Fruit fly (Drosophila melanogaster) whole organism, embryonic: ENCODE measurements around the gene CG13407.

Source experiments
- Awh ChIP-seq: fragments of 200-800 bp; sonication (Bioruptor generic); IDR thresholded peaks from 2 replicates; pipeline ENCODE4, ENCODE4 v1.3.6; 2022; ENCODE audit warnings: missing biosample characterization, missing genetic modification characterization
- CG10147 ChIP-seq: fragments of 200-800 bp; sonication (Bioruptor generic); optimal IDR thresholded peaks from 2 replicates; lab custom pipeline; 2019; ENCODE audit warnings: missing biosample characterization, mild to moderate bottlenecking, missing genetic modification characterization, moderate library complexity
- CG12769 ChIP-seq: fragments of 200-800 bp; sonication (Bioruptor generic); optimal IDR thresholded peaks from 2 replicates; lab custom pipeline; 2019; ENCODE audit warnings: missing biosample characterization, mild to moderate bottlenecking, missing genetic modification characterization, moderate library complexity
- CG14050 ChIP-seq: fragments of 200-800 bp; sonication (Bioruptor generic); IDR thresholded peaks from 3 replicates; pipeline ENCODE4 v1.3.6; 2022; ENCODE audit warnings: missing biosample characterization, missing genetic modification characterization
- CG15601 ChIP-seq: fragments of 200-800 bp; sonication (Bioruptor generic); optimal IDR thresholded peaks from 3 replicates; lab custom pipeline; 2019; ENCODE audit warnings: missing biosample characterization, mild to moderate bottlenecking, missing genetic modification characterization, moderate library complexity
- CG16863 ChIP-seq: fragments of 200-800 bp; sonication (Bioruptor generic); optimal IDR thresholded peaks from 3 replicates; lab custom pipeline; 2016; ENCODE audit warnings: missing biosample characterization, missing genetic modification characterization
- CG17186 ChIP-seq: fragments of 200-800 bp; sonication (Bioruptor generic); optimal IDR thresholded peaks from 3 replicates; lab custom pipeline; 2017; ENCODE audit warnings: missing biosample characterization, missing genetic modification reagents, missing genetic modification characterization
- CG30431 ChIP-seq: fragments of 200-800 bp; sonication (Bioruptor generic); optimal IDR thresholded peaks from 2 replicates; lab custom pipeline; 2017; ENCODE audit warnings: missing biosample characterization, missing genetic modification characterization
- CG3995 ChIP-seq: fragments of 200-800 bp; sonication (Bioruptor generic); optimal IDR thresholded peaks from 3 replicates; lab custom pipeline; 2016; ENCODE audit warnings: missing biosample characterization, missing genetic modification characterization
- CG4854 ChIP-seq: fragments of 200-800 bp; sonication (Bioruptor generic); optimal IDR thresholded peaks from 2 replicates; lab custom pipeline; 2016; ENCODE audit warnings: missing biosample characterization, missing genetic modification characterization, inconsistent platforms
- CG7357 ChIP-seq: fragments of 200-800 bp; sonication (Bioruptor generic); IDR thresholded peaks from 3 replicates; pipeline ENCODE4 v1.3.6; 2022; ENCODE audit warnings: missing biosample characterization, missing genetic modification characterization
- CG9932 ChIP-seq: fragments of 200-800 bp; sonication (Bioruptor generic); IDR thresholded peaks from 2 replicates; pipeline ENCODE4 v1.3.6; 2022; ENCODE audit warnings: missing biosample characterization, missing genetic modification characterization
- Dad ChIP-seq: fragments of 200-800 bp; sonication (Bioruptor generic); optimal IDR thresholded peaks from 3 replicates; lab custom pipeline; 2016; ENCODE audit warnings: missing biosample characterization, missing genetic modification characterization
- Eip74EF ChIP-seq, 2 experiments: fragments of 200-800 bp in 1 of 2; fragments of >200 bp in 1 of 2; sonication (Bioruptor generic) in 1 of 2; optimal IDR thresholded peaks; 2 replicates each; lab custom pipeline; 2017 to 2019; ENCODE audit warnings: missing biosample characterization in 2 of 2, missing genetic modification characterization in 2 of 2, mild to moderate bottlenecking in 1 of 2, moderate library complexity in 1 of 2
- Ets65A ChIP-seq: fragments of 200-800 bp; sonication (Bioruptor generic); peaks from one replicate; lab custom pipeline; 2016; ENCODE audit warnings: missing biosample characterization, missing genetic modification characterization
- Gug ChIP-seq: fragments of 200-800 bp; sonication (Bioruptor generic); IDR thresholded peaks from 4 replicates; pipeline ENCODE4 v1.3.6; 2022; ENCODE audit warnings: missing biosample characterization, missing genetic modification characterization
- Hmr ChIP-seq: fragments of 200-800 bp; sonication (Bioruptor generic); optimal IDR thresholded peaks from 3 replicates; lab custom pipeline; 2017; ENCODE audit warnings: mild to moderate bottlenecking, missing biosample characterization, missing genetic modification reagents, missing genetic modification characterization
- Med ChIP-seq: fragments of 200-800 bp; sonication (Bioruptor generic); peaks from one replicate; lab custom pipeline; 2016; ENCODE audit warnings: missing biosample characterization, missing genetic modification characterization, mild to moderate bottlenecking, inconsistent platforms, moderate library complexity
- Opbp ChIP-seq: fragments of 200-800 bp; sonication (Bioruptor generic); IDR thresholded peaks from 3 replicates; pipeline ENCODE4 v1.3.6; 2022; ENCODE audit warnings: missing biosample characterization, missing genetic modification characterization; ENCODE audit not compliant: partially characterized antibody
- Pdp1 ChIP-seq, 2 experiments: fragments of 200-800 bp; sonication (Bioruptor generic); optimal IDR thresholded peaks; 3 replicates each; lab custom pipeline; 2016; ENCODE audit warnings: missing biosample characterization in 2 of 2, missing genetic modification characterization in 2 of 2, mild to moderate bottlenecking in 1 of 2, moderate library complexity in 1 of 2
- Sry-β ChIP-seq: fragments of 200-800 bp; sonication (Bioruptor generic); optimal IDR thresholded peaks from 2 replicates; lab custom pipeline; 2018; ENCODE audit warnings: missing biosample characterization, mild to moderate bottlenecking, missing genetic modification characterization, moderate library complexity
- Xrp1 ChIP-seq: fragments of 200-800 bp; sonication (Bioruptor generic); IDR thresholded peaks from 2 replicates; pipeline ENCODE4 v1.3.6; 2022; ENCODE audit warnings: missing biosample characterization, missing genetic modification characterization
- amos ChIP-seq: fragments of 200-800 bp; sonication (Bioruptor generic); IDR thresholded peaks from 2 replicates; pipeline ENCODE4 v1.3.6; 2022; ENCODE audit warnings: missing biosample characterization, missing genetic modification characterization; ENCODE audit not compliant: partially characterized antibody
- ase ChIP-seq: fragments of 200-800 bp; sonication (Bioruptor generic); IDR thresholded peaks from 3 replicates; pipeline ENCODE4 v1.3.6; 2022; ENCODE audit warnings: missing biosample characterization, missing genetic modification characterization
- cas ChIP-seq: fragments of 200-800 bp; sonication (Bioruptor generic); IDR thresholded peaks from 2 replicates; pipeline ENCODE4 v1.3.6; 2022; ENCODE audit warnings: missing biosample characterization, missing genetic modification characterization
- ci ChIP-seq: fragments of 200-800 bp; sonication (Bioruptor generic); IDR thresholded peaks from 3 replicates; pipeline ENCODE4 v1.3.6; 2022; ENCODE audit warnings: missing biosample characterization, missing genetic modification characterization
- dati ChIP-seq: fragments of 200-800 bp; sonication (Bioruptor generic); IDR thresholded peaks from 2 replicates; pipeline ENCODE4 v1.3.6; 2022; ENCODE audit warnings: missing biosample characterization, missing genetic modification characterization
- emc ChIP-seq: fragments of 200-800 bp; sonication (Bioruptor generic); optimal IDR thresholded peaks from 2 replicates; lab custom pipeline; 2016; ENCODE audit warnings: missing biosample characterization, missing genetic modification characterization
- exex ChIP-seq: fragments of 200-800 bp; sonication (Bioruptor generic); optimal IDR thresholded peaks from 4 replicates; lab custom pipeline; 2018; ENCODE audit warnings: missing biosample characterization, mild to moderate bottlenecking, missing genetic modification characterization, moderate library complexity
- fd96Cb ChIP-seq: fragments of 200-800 bp; sonication (Bioruptor generic); optimal IDR thresholded peaks from 2 replicates; lab custom pipeline; 2018; ENCODE audit warnings: missing biosample characterization, mild to moderate bottlenecking, missing genetic modification characterization, moderate library complexity
- fu2 ChIP-seq: fragments of 200-800 bp; sonication (Bioruptor generic); optimal IDR thresholded peaks from 2 replicates; lab custom pipeline; 2016; ENCODE audit warnings: missing biosample characterization, missing genetic modification characterization
- gcm ChIP-seq: fragments of 200-800 bp; sonication (Bioruptor generic); optimal IDR thresholded peaks from 2 replicates; lab custom pipeline; 2019; ENCODE audit warnings: missing biosample characterization, mild to moderate bottlenecking, missing genetic modification characterization, moderate library complexity
- gro ChIP-seq: fragments of 200-800 bp; sonication (Bioruptor generic); optimal IDR thresholded peaks from 2 replicates; lab custom pipeline; 2016; ENCODE audit warnings: missing biosample characterization, missing genetic modification characterization
- gt ChIP-seq: fragments of 200-800 bp; sonication (Bioruptor generic); IDR thresholded peaks from 2 replicates; pipeline ENCODE4 v1.3.6; 2022; ENCODE audit warnings: missing biosample characterization, missing genetic modification characterization
- hbn ChIP-seq: fragments of 200-800 bp; sonication (Bioruptor generic); IDR thresholded peaks from 2 replicates; pipeline ENCODE4 v1.3.6; 2022; ENCODE audit warnings: missing biosample characterization, missing genetic modification characterization; ENCODE audit not compliant: partially characterized antibody
- her ChIP-seq: fragments of 200-800 bp; sonication (Bioruptor generic); optimal IDR thresholded peaks from 2 replicates; lab custom pipeline; 2016; ENCODE audit warnings: missing biosample characterization, missing genetic modification characterization
- hkb ChIP-seq, 2 experiments: fragments of 200-800 bp in 1 of 2; fragments of >200 bp in 1 of 2; sonication (Bioruptor generic) in 1 of 2; IDR thresholded peaks in 1 of 2; optimal IDR thresholded peaks in 1 of 2; 2 replicates each; pipeline versions ENCODE4 v1.3.6 to Lab custom; 2017 to 2022; ENCODE audit warnings: missing biosample characterization in 1 of 2, missing genetic modification characterization in 1 of 2
- jigr1 ChIP-seq: fragments of 200-800 bp; sonication (Bioruptor generic); IDR thresholded peaks from 3 replicates; pipeline ENCODE4 v1.3.6; 2022; ENCODE audit warnings: missing biosample characterization, missing genetic modification characterization
- ken ChIP-seq: fragments of 200-800 bp; sonication (Bioruptor generic); IDR thresholded peaks from 3 replicates; pipeline ENCODE4 v1.3.6; 2022; ENCODE audit warnings: missing biosample characterization, missing genetic modification characterization
- pan ChIP-seq, 4 experiments: fragments of >200 bp in 3 of 4; fragments of 200-800 bp in 1 of 4; sonication (Bioruptor generic) in 1 of 4; optimal IDR thresholded peaks in 3 of 4; IDR thresholded peaks in 1 of 4; 2 replicates each; pipeline versions ENCODE4 v1.3.6 to Lab custom; 2017 to 2022; ENCODE audit warnings: missing biosample characterization in 2 of 4, missing genetic modification characterization in 2 of 4, mixed read lengths in 1 of 4
- pb ChIP-seq: fragments of 200-800 bp; sonication (Bioruptor generic); optimal IDR thresholded peaks from 3 replicates; lab custom pipeline; 2016; ENCODE audit warnings: missing biosample characterization, missing genetic modification characterization
- pfk ChIP-seq: fragments of 200-800 bp; sonication (Bioruptor generic); optimal IDR thresholded peaks from 2 replicates; lab custom pipeline; 2018; ENCODE audit warnings: missing biosample characterization, mild to moderate bottlenecking, missing genetic modification characterization, moderate library complexity
- salm ChIP-seq: fragments of 200-800 bp; sonication (Bioruptor generic); optimal IDR thresholded peaks from 2 replicates; lab custom pipeline; 2018; ENCODE audit warnings: missing biosample characterization, mild to moderate bottlenecking, missing genetic modification characterization
- sc ChIP-seq, 3 experiments: fragments of >200 bp in 2 of 3; fragments of 200-800 bp in 1 of 3; sonication (Bioruptor generic) in 1 of 3; optimal IDR thresholded peaks; 2 replicates in 2 of 3; 3 replicates in 1 of 3; lab custom pipeline; 2017; ENCODE audit warnings: mild to moderate bottlenecking in 1 of 3, missing biosample characterization in 1 of 3, missing genetic modification characterization in 1 of 3, missing genetic modification reagents in 1 of 3
- tin ChIP-seq: fragments of 200-800 bp; sonication (Bioruptor generic); optimal IDR thresholded peaks from 3 replicates; lab custom pipeline; 2016; ENCODE audit warnings: missing biosample characterization, missing genetic modification characterization
- tio ChIP-seq: fragments of 200-800 bp; sonication (Bioruptor generic); optimal IDR thresholded peaks from 2 replicates; lab custom pipeline; 2017; ENCODE audit warnings: missing biosample characterization, missing genetic modification characterization, inconsistent platforms
- ttk ChIP-seq: fragments of 200-800 bp; sonication (Bioruptor generic); IDR thresholded peaks from 2 replicates; pipeline ENCODE4 v2.1.2; 2022; ENCODE audit warnings: missing biosample characterization, missing genetic modification characterization
- vvl ChIP-seq: fragments of 200-800 bp; sonication (Bioruptor generic); IDR thresholded peaks from 2 replicates; pipeline ENCODE4 v1.3.6; 2022; ENCODE audit warnings: missing biosample characterization, missing genetic modification characterization
- zen ChIP-seq: fragments of 200-800 bp; sonication (Bioruptor generic); optimal IDR thresholded peaks from 3 replicates; lab custom pipeline; 2018; ENCODE audit warnings: missing biosample characterization, mild to moderate bottlenecking, missing genetic modification characterization, moderate library complexity
- zfh1 ChIP-seq: fragments of 200-800 bp; sonication (Bioruptor generic); IDR thresholded peaks from 3 replicates; pipeline ENCODE4 v1.3.6; 2022; ENCODE audit warnings: missing biosample characterization, missing genetic modification characterization

CG13407 gene

dm6 chr3R:22150433-22150832, 47.2 kb downstream of the CG13407 start (continued):
- TF ChIP-seq CG16863 (GFP tag; lab: Kevin White, UChicago): no peak
- TF ChIP-seq tio (GFP tag; lab: Kevin White, UChicago): no peak
- TF ChIP-seq Sry-β (GFP tag; lab: Kevin White, UChicago): no peak
- no peak for TF ChIP-seq CG4854 (GFP tag; lab: Kevin White, UChicago)
- TF ChIP-seq hkb (optimal IDR thresholded peaks at IDR 0.05; lab: Kevin White, UChicago): no peak
- no peak for TF ChIP-seq hkb (GFP tag; IDR thresholded peaks at IDR 0.05; lab: Robert Waterston, UW)
- TF ChIP-seq Eip74EF (GFP tag; optimal IDR thresholded peaks at IDR 0.05; lab: Kevin White, UChicago): no peak
- no peak for TF ChIP-seq fu2 (GFP tag; lab: Kevin White, UChicago)
- no peak for TF ChIP-seq jigr1
- TF ChIP-seq pan (optimal IDR thresholded peaks at IDR 0.05; lab: Kevin White, UChicago): no peak
- TF ChIP-seq pan (GFP tag; optimal IDR thresholded peaks at IDR 0.05 in 1 of 2, IDR thresholded peaks at IDR 0.05 in 1 of 2): no peak
- no peak for TF ChIP-seq her (GFP tag; lab: Kevin White, UChicago)
- TF ChIP-seq ci (GFP tag; lab: Robert Waterston, UW): peak; percentile 62; the same call in 1 of the 3 replicates
- TF ChIP-seq CG30431 (GFP tag; lab: Kevin White, UChicago): no peak
- TF ChIP-seq Pdp1 (GFP tag; optimal IDR thresholded peaks at IDR 0.05; lab: Kevin White, UChicago): no peak
- TF ChIP-seq CG9932 (GFP tag; lab: Robert Waterston, UW): no peak
- TF ChIP-seq dati (GFP tag; lab: Robert Waterston, UW): no peak
- no peak for TF ChIP-seq CG3995 (GFP tag; lab: Kevin White, UChicago)
- no peak for TF ChIP-seq gro (GFP tag; lab: Kevin White, UChicago)
- TF ChIP-seq Dad (GFP tag; lab: Kevin White, UChicago): peak; percentile 36
- no peak for TF ChIP-seq Awh
- no peak for TF ChIP-seq gcm (GFP tag; lab: Kevin White, UChicago)
- no peak for TF ChIP-seq CG15601 (tag; lab: Kevin White, UChicago)
- TF ChIP-seq exex (tag; lab: Kevin White, UChicago): no peak
- TF ChIP-seq CG14050 (GFP tag; lab: Robert Waterston, UW): no peak
- no peak for TF ChIP-seq cas (GFP tag; lab: Robert Waterston, UW)
- no peak for TF ChIP-seq CG7357
- TF ChIP-seq sc (optimal IDR thresholded peaks at IDR 0.05; lab: Kevin White, UChicago): no peak
- no peak for TF ChIP-seq sc (GFP tag; optimal IDR thresholded peaks at IDR 0.05; lab: Kevin White, UChicago)
- no peak for TF ChIP-seq CG10147
- TF ChIP-seq hbn (GFP tag; lab: Robert Waterston, UW): no peak
- 0 out of 2 replicates have a peak, but pooled peaks have one; percentile 30 for TF ChIP-seq vvl (GFP tag; lab: Robert Waterston, UW)
- no peak for TF ChIP-seq gt
- 0 out of 3 replicates have a peak, but pooled peaks have one; percentile 44 for TF ChIP-seq ken
- TF ChIP-seq Med (GFP tag; lab: Kevin White, UChicago): peak; percentile 44
- no peak for TF ChIP-seq amos (GFP tag; lab: Robert Waterston, UW)
- TF ChIP-seq ase: no peak
- TF ChIP-seq fd96Cb (tag; lab: Kevin White, UChicago): no peak
- no peak for TF ChIP-seq salm (tag; lab: Kevin White, UChicago)
- TF ChIP-seq zen (tag; lab: Kevin White, UChicago): no peak
- TF ChIP-seq ttk: no peak
- TF ChIP-seq CG17186 (GFP tag; lab: Kevin White, UChicago): no peak
- 0 out of 3 replicates have a peak, but pooled peaks have one; percentile 43 for TF ChIP-seq zfh1
- no peak for TF ChIP-seq CG12769 (tag; lab: Kevin White, UChicago)
- peak; percentile 23; the same call in 1 of the 4 replicates for TF ChIP-seq Gug (GFP tag; lab: Robert Waterston, UW)
- no peak for TF ChIP-seq emc (GFP tag; lab: Kevin White, UChicago)
- TF ChIP-seq tin (GFP tag; lab: Kevin White, UChicago): no peak
- TF ChIP-seq Opbp (GFP tag; lab: Robert Waterston, UW): no peak
- TF ChIP-seq pfk (GFP tag; lab: Kevin White, UChicago): no peak
- no peak for TF ChIP-seq Hmr (GFP tag; lab: Kevin White, UChicago)
- TF ChIP-seq Ets65A (GFP tag; lab: Kevin White, UChicago): no peak
- TF ChIP-seq Xrp1 (GFP tag; lab: Robert Waterston, UW): peak; percentile 31; the same call in 1 of the 2 replicates
- no peak for TF ChIP-seq pb (GFP tag; lab: Kevin White, UChicago)
